Worm (Caenorhabditis elegans): ENCODE data around the gene F40G9.7.

ce11 chrIII:131627-132026, 33.9 kb upstream of the F40G9.7 start:
- TF ChIP-seq nhr-28 (tag; optimal IDR thresholded peaks at IDR 0.05) (no peak), ceh-43 (GFP tag; optimal IDR thresholded peaks at IDR 0.05) (no peak), unc-39 (tag; optimal IDR thresholded peaks at IDR 0.05) (no peak), nhr-2 (tag; optimal IDR thresholded peaks at IDR 0.05) (no peak)

Data from whole organism, mixed stage, embryonic.